Fruit fly (Drosophila melanogaster) whole organism, embryonic: ENCODE measurements around the gene CG32633.

Source experiments
- CG11398 ChIP-seq: fragments of 200-800 bp; sonication (Bioruptor generic); optimal IDR thresholded peaks from 2 replicates; lab custom pipeline; 2016; ENCODE audit warnings: missing biosample characterization, missing genetic modification characterization
- CG11723 ChIP-seq: fragments of 200-800 bp; sonication (Bioruptor generic); optimal IDR thresholded peaks from 2 replicates; lab custom pipeline; 2017; ENCODE audit warnings: missing biosample characterization, mild to moderate bottlenecking, missing genetic modification characterization
- CG18764 ChIP-seq: fragments of 200-800 bp; sonication (Bioruptor generic); optimal IDR thresholded peaks from 3 replicates; lab custom pipeline; 2016; ENCODE audit warnings: missing biosample characterization, missing genetic modification characterization
- CG5245 ChIP-seq: fragments of 200-800 bp; sonication (Bioruptor generic); optimal IDR thresholded peaks from 3 replicates; lab custom pipeline; 2016; ENCODE audit warnings: missing biosample characterization, missing genetic modification characterization
- CG6813 ChIP-seq: fragments of 200-800 bp; sonication (Bioruptor generic); optimal IDR thresholded peaks from 2 replicates; lab custom pipeline; 2017; ENCODE audit warnings: missing biosample characterization, missing genetic modification characterization, mild to moderate bottlenecking, moderate library complexity, missing genetic modification reagents
- CG9797 ChIP-seq: fragments of 200-800 bp; sonication (Bioruptor generic); optimal IDR thresholded peaks from 3 replicates; lab custom pipeline; 2018; ENCODE audit warnings: missing biosample characterization, mild to moderate bottlenecking, missing genetic modification characterization
- Eip74EF ChIP-seq, 2 experiments: fragments of 200-800 bp in 1 of 2; fragments of >200 bp in 1 of 2; sonication (Bioruptor generic) in 1 of 2; optimal IDR thresholded peaks; 2 replicates each; lab custom pipeline; 2017 to 2019; ENCODE audit warnings: missing biosample characterization in 2 of 2, missing genetic modification characterization in 2 of 2, mild to moderate bottlenecking in 1 of 2, moderate library complexity in 1 of 2
- grn ChIP-seq: fragments of 200-800 bp; sonication (Bioruptor generic); optimal IDR thresholded peaks from 3 replicates; lab custom pipeline; 2017; ENCODE audit warnings: missing biosample characterization, missing genetic modification characterization
- sob ChIP-seq: fragments of 200-800 bp; sonication (Bioruptor generic); IDR thresholded peaks from 2 replicates; pipeline ENCODE4 v1.3.6; 2022; ENCODE audit warnings: missing biosample characterization, missing genetic modification characterization

Gene CG32633

dm6 chrX:13611884-13612283, 50.4 kb downstream of the CG32633 start, which contains the start of the genes Ndc80 and BthD (continued):
- TF ChIP-seq CG6813 (GFP tag; lab: Kevin White, UChicago) (no peak), Eip74EF (GFP tag; optimal IDR thresholded peaks at IDR 0.05; lab: Kevin White, UChicago) (no peak), CG9797 (GFP tag; lab: Kevin White, UChicago) (peak; percentile 23), grn (GFP tag; lab: Kevin White, UChicago) (no peak), sob (GFP tag; lab: Robert Waterston, UW) (no peak), CG18764 (GFP tag; lab: Kevin White, UChicago) (no peak), CG11723 (GFP tag; lab: Kevin White, UChicago) (no peak), CG11398 (no peak), CG5245 (no peak)
